Worm (Caenorhabditis elegans) whole organism, dauer: ENCODE measurements around the gene aagr-2.
"Not testable (repeated sequence)": the region's sequence is repeated elsewhere in the genome, so short reads cannot be mapped to it uniquely, and the experiment has no call there.

Experiments used
- unc-62 ChIP-seq: sonication (generic microtip); optimal IDR thresholded peaks from 2 replicates; lab custom pipeline; 2017; ENCODE audit warnings: missing biosample characterization, missing genetic modification reagents, missing genetic modification characterization

The aagr-2 gene

ce11 chrII:4904778-4905177 lies 20.3 kb downstream of the aagr-2 start, which contains the start of gene btbd-10:
Gene btbd-10, plus strand, starts transcription at chrII:4905008.
- TF ChIP-seq unc-62 (GFP tag; lab: Kevin White, UChicago) = no peak

DNA sequence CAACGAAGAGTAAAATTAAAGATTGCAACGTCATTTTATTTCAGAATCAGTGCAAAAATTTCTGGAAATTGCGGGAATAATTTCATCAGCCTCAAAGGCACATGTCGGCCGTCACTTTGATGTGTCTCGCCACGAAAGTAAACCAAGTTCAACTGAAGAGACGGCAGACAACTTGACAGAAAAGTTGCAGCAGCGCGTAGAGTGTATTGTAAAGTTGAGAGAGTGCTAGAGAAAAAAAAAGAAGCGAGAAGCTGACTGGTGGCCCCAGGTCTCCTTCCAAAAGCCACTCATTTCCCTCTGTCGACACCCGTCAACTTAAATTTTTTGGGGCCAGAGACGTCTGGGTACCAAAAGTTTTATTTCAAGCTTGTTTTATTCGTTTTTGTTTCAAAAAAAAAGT lies 20.8 kb downstream of the aagr-2 start:
- no peak for TF ChIP-seq unc-62 (GFP tag; lab: Kevin White, UChicago)

DNA sequence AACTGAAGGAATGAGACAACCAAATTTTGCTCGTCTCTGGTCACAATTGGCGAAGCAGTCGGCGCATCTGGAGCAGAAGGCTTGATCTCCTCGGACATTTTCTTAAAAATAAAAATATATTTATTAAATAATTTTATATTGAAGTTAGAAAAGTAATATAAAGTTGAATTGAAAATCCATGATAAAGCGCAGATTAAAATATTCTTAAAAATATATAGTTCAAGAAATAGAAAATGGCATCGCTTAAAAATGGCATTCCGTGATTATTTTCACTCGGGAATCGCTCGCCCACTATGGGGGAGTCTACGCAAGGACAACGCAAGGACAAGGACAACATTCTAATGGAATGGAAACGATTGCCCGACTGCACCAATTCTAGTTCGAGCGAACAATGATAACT lies 21.4 kb downstream of the aagr-2 start, which contains the start of gene sgt-1:
Gene sgt-1, minus strand, starts transcription at position 101 of the 400 bp plus-strand sequence.
- TF ChIP-seq unc-62 (GFP tag; lab: Kevin White, UChicago) = not testable (repeated sequence)

- no peak for TF ChIP-seq unc-62 (GFP tag; lab: Kevin White, UChicago)
These were observed 23.0 kb downstream of the aagr-2 start, which contains the start of gene R05F9.9 for ce11 chrII:4902035-4902434. Gene R05F9.9, minus strand, starts transcription at chrII:4902100.

- TF ChIP-seq unc-62 (GFP tag; lab: Kevin White, UChicago) = not testable (repeated sequence)
These were observed 26.5 kb downstream of the aagr-2 start, which contains the start of gene msp-32 for ce11 chrII:4898529-4898928. Gene msp-32, plus strand, starts transcription at chrII:4898829.

DNA sequence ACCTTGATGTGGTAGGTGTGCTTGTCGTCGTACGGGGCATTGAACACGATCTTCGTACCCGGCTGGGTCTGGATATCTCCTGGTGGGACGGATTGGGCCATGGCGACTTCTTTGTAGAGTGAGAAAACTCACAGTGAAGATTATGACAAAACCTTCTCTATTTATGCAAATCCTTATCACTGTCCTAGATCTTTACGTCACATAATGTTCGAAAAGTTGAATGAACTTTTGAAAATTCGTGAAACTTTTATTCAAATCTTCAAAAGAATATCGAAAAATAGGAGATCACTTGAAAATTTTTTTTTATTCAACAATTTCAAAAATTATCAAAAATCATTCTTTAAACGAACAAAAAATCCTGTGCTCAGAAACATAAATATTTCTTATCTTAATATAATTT lies 32.5 kb downstream of the aagr-2 start, which contains the start of gene msp-33:
Gene msp-33, minus strand, starts transcription at position 101 of the 400 bp plus-strand sequence.
- TF ChIP-seq unc-62 (GFP tag; lab: Kevin White, UChicago) = no peak

DNA sequence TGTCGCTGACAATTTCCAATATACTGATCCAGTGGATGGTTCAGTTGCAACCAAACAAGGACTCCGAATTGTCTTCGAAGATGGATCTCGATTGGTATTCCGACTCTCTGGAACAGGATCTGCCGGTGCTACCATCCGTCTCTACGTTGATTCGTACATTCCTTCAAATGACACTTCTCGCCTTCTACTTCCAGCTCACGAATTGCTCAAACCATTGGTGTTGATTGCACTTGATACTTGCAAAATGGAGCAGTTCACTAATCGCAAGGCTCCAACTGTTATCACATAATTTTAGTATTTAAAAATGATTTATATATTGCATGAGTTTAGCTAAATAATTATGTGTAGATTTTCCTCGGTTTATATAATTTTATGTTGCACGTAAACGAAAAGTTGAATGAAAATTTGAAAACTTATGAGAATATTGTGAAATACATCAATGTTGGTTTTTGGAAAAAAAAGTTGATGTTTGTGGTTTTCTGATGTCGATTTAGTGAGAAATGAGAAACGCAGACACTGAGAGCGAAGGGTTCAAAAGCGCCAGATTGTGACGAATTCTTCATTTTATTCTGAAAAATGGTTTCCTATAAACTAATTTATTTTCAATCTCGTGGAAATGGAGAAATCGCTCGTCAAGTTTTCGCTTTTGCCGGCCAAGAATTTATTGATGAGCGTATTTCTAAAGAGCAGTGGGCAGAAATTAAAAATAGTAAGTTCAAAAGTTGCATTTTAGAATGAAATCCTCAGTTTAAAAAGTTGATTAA lies 33.9 kb downstream of the aagr-2 start, which contains the start of gene gst-9:
Gene gst-9, plus strand, starts transcription at position 574 of the 764 bp plus-strand sequence.
- no peak for TF ChIP-seq unc-62 (GFP tag; lab: Kevin White, UChicago)

- TF ChIP-seq unc-62 (GFP tag; lab: Kevin White, UChicago) = no peak
These were observed 36.2 kb downstream of the aagr-2 start, which contains the start of gene pgm-1 for ce11 chrII:4888527-4889487. Gene pgm-1, plus strand, starts transcription at chrII:4889437.

DNA sequence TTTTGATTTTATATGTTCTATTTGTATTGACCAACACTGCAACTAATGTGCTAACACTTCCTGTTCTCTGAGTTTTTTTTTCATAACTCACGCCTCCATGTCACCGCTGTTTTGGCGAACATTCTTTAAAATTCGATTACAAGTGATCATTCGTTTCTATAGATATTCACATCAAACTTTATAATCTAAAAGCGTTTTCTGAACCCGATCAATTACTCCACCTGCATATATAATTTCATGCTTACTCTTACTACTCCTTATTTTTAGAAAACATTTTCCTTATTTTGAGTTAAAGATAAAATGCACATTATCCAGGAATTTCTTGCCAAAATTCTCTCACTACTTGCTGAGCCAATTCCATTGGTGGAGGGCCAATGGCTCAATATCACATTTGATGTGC lies 39.1 kb downstream of the aagr-2 start, which contains the start of gene R05F9.7:
Gene R05F9.7, plus strand, starts transcription at position 301 of the 400 bp plus-strand sequence.
- TF ChIP-seq unc-62 (GFP tag; lab: Kevin White, UChicago) = no peak

DNA sequence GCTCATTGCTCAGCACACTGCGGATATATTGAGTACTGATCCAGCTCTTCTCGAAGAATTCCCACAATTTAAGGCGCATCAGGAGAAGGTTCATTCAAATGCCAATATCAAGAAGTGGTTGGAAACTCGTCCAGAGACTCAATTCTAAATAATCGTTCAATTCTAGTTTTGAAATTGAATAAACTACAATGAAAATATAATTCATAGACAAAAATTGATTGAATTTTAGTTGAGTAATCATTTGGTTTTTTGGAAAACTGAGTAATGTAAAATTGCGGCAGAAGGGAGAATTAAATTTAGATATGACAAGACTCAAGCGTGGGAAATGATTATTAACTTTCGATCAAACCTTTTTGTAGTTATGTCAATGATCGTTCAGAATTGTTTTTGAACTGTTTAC lies 40.6 kb downstream of the aagr-2 start:
- no peak for TF ChIP-seq unc-62 (GFP tag; lab: Kevin White, UChicago)

- no peak for TF ChIP-seq unc-62 (GFP tag; lab: Kevin White, UChicago)
These were observed 41.6 kb downstream of the aagr-2 start, which contains the start of gene gst-8 for ce11 chrII:4883412-4883811. Gene gst-8, plus strand, starts transcription at chrII:4883712.

DNA sequence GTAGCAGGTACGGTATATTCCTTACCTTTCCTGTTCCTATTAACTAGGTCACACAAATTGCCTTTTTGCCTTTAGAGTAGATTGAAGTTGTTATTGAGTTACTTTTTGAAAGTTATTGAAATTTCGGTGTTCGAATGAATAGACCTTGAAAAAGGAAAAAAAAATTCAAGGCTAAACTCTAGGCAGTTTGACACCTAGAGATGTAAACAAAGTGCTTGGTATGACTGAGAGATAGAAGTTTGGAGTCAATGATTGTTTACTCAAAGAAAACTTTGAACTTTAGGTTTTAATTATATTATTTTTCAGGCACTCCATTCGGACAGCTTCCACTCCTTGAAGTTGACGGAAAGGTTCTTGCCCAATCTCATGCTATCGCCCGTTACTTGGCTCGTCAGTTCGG lies 42.5 kb downstream of the aagr-2 start:
- no peak for TF ChIP-seq unc-62 (GFP tag; lab: Kevin White, UChicago)

ce11 chrII:4881727-4882126 lies 43.3 kb downstream of the aagr-2 start, which contains the start of gene gst-7:
Gene gst-7, plus strand, starts transcription at chrII:4882062.
- TF ChIP-seq unc-62 (GFP tag; lab: Kevin White, UChicago) = no peak

DNA sequence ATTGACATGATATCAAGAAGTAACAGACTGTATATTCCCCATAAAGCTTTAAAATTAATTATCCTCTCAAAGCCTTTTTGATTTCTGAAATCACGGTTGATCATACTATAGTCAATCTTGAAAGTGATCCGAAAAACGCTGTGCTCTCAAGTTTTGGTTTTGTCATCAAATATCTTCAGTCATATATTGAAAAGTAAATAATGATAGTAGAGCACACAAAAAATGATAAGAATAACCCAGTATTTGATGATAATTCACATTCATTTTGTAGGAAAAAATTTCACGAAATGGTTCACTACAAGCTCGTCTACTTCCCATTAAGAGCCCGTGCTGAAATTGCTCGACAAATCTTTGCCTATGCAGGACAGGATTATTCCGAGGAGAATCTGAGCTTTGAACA lies 45.4 kb downstream of the aagr-2 start, which contains the start of gene gst-6:
Gene gst-6, plus strand, starts transcription at position 263 of the 400 bp plus-strand sequence.
- TF ChIP-seq unc-62 (GFP tag; lab: Kevin White, UChicago) = no peak

DNA sequence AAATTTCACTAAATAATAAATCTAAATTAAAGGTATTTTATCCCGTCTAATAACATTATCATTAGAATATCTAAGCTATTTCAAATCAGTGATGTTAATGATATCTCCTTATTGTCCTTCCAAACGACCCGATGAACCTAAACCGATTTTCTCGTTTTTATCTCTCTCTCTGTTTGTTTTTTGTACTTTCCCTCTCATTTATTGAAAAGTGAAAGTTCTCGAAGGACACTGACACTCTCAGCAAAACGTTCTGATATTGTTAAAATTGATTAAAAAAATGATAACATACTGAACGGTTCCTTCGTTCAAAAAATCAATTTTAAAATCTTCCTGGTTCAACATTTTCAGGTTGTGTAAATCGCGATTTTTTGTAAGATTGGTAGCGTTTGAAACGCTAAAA lies 49.0 kb downstream of the aagr-2 start, which contains the start of gene F11G11.13:
Gene F11G11.13, minus strand, starts transcription at position 89 of the 400 bp plus-strand sequence.
- no peak for TF ChIP-seq unc-62 (GFP tag; lab: Kevin White, UChicago)
